Fruit fly (Drosophila melanogaster): ENCODE results near the gene Cox17.

Cox17 gene

dm6 chrX:15074646-15075351 is 9.7 kb downstream of the Cox17 start (continued):
- TF ChIP-seq Dek (tag; optimal IDR thresholded peaks at IDR 0.05) = peak; percentile 80
- TF ChIP-seq CG2116 (GFP tag; optimal IDR thresholded peaks at IDR 0.05) = peak; percentile 50
- peak; percentile 86 for TF ChIP-seq nmo (GFP tag; optimal IDR thresholded peaks at IDR 0.05)
- TF ChIP-seq CG2712 (tag; optimal IDR thresholded peaks at IDR 0.05) = peak; percentile 84
- TF ChIP-seq gsb-n (tag; optimal IDR thresholded peaks at IDR 0.05) = peak; percentile 70
- peak; percentile 85 for TF ChIP-seq PHDP (tag; optimal IDR thresholded peaks at IDR 0.05)
- TF ChIP-seq CG18599 (GFP tag; optimal IDR thresholded peaks at IDR 0.05) = peak; percentile 95
- TF ChIP-seq repo (GFP tag; optimal IDR thresholded peaks at IDR 0.05) = peak; percentile 88
- TF ChIP-seq CG18011 (GFP tag; optimal IDR thresholded peaks at IDR 0.05) = peak; percentile 76
- TF ChIP-seq CG18764 (GFP tag; optimal IDR thresholded peaks at IDR 0.05) = peak; percentile 69
- no peak for TF ChIP-seq corto (GFP tag; optimal IDR thresholded peaks at IDR 0.05)
- TF ChIP-seq ttk (GFP tag; IDR thresholded peaks at IDR 0.05) = peak; percentile 86
- peak; percentile 86 for TF ChIP-seq CG9817 (tag; optimal IDR thresholded peaks at IDR 0.05)
- TF ChIP-seq caup (GFP tag; optimal IDR thresholded peaks at IDR 0.05; ENCODE audit: severe bottlenecking) = peak; percentile 81
- peak; percentile 71 for TF ChIP-seq CG13123 (GFP tag; optimal IDR thresholded peaks at IDR 0.05)
- TF ChIP-seq fd102C (GFP tag; optimal IDR thresholded peaks at IDR 0.05) = no peak
- TF ChIP-seq CG15011 (GFP tag; optimal IDR thresholded peaks at IDR 0.05) = peak; percentile 67
- peak; percentile 62 for TF ChIP-seq dmrt11E (tag; optimal IDR thresholded peaks at IDR 0.05)
- TF ChIP-seq Atf6 (GFP tag; IDR thresholded peaks at IDR 0.05) = peak; percentile 90
- peak; percentile 84 for TF ChIP-seq CG10654 (GFP tag; optimal IDR thresholded peaks at IDR 0.05)
- TF ChIP-seq CG15696 (tag; optimal IDR thresholded peaks at IDR 0.05) = peak; percentile 53
- peak; percentile 30 for TF ChIP-seq CG10565 (GFP tag; optimal IDR thresholded peaks at IDR 0.05)
- peak; percentile 90 for TF ChIP-seq CG4424 (GFP tag; optimal IDR thresholded peaks at IDR 0.05)
- TF ChIP-seq pros (GFP tag; optimal IDR thresholded peaks at IDR 0.05) = peak; percentile 23
- TF ChIP-seq CG33557 (GFP tag; optimal IDR thresholded peaks at IDR 0.05) = peak; percentile 54
- peak; percentile 80 for TF ChIP-seq phol (tag; optimal IDR thresholded peaks at IDR 0.05)
- peak; percentile 78 for TF ChIP-seq CG12236 (GFP tag; optimal IDR thresholded peaks at IDR 0.05)
- TF ChIP-seq Optix (GFP tag; IDR thresholded peaks at IDR 0.05) = peak; percentile 80
- peak; percentile 85 for TF ChIP-seq CG1233 (GFP tag; optimal IDR thresholded peaks at IDR 0.05)
- peak; percentile 81 for TF ChIP-seq CG2889 (GFP tag; IDR thresholded peaks at IDR 0.05)
- TF ChIP-seq BEAF-32 (GFP tag; optimal IDR thresholded peaks at IDR 0.05) = peak; percentile 11
- TF ChIP-seq Opbp (GFP tag; IDR thresholded peaks at IDR 0.05; ENCODE audit: partially characterized antibody) = no peak
- TF ChIP-seq Abd-B (GFP tag; optimal IDR thresholded peaks at IDR 0.05) = peak; percentile 76
- peak; percentile 44 for TF ChIP-seq CG31388 (GFP tag; optimal IDR thresholded peaks at IDR 0.05)
- peak; percentile 92 for TF ChIP-seq NC2β (GFP tag; optimal IDR thresholded peaks at IDR 0.05)
- TF ChIP-seq nom (GFP tag; optimal IDR thresholded peaks at IDR 0.05) = peak; percentile 97
- TF ChIP-seq CG42726 (GFP tag; IDR thresholded peaks at IDR 0.05; ENCODE audit: partially characterized antibody) = no peak
- peak; percentile 69; the same call in 1 of the 3 replicates for TF ChIP-seq C15 (GFP tag; IDR thresholded peaks at IDR 0.05)
- peak; percentile 69 for TF ChIP-seq run (tag; optimal IDR thresholded peaks at IDR 0.05)
- TF ChIP-seq mam (GFP tag; optimal IDR thresholded peaks at IDR 0.05) = peak; percentile 97
- peak; percentile 91 for TF ChIP-seq pum (GFP tag; optimal IDR thresholded peaks at IDR 0.05)
- TF ChIP-seq CG32532 (GFP tag; IDR thresholded peaks at IDR 0.05) = peak; percentile 90
- TF ChIP-seq emc (GFP tag; optimal IDR thresholded peaks at IDR 0.05) = peak; percentile 83
- TF ChIP-seq bbx (GFP tag; IDR thresholded peaks at IDR 0.05; ENCODE audit: partially characterized antibody) = no peak
- no peak for TF ChIP-seq bigmax (GFP tag; optimal IDR thresholded peaks at IDR 0.05)
- peak; percentile 58 for TF ChIP-seq Max (GFP tag; optimal IDR thresholded peaks at IDR 0.05)
- no peak for TF ChIP-seq lov (optimal IDR thresholded peaks at IDR 0.05)
- peak; percentile 80; the same call in 1 of the 3 replicates for TF ChIP-seq lov (GFP tag; IDR thresholded peaks at IDR 0.05)
- no peak for TF ChIP-seq br (optimal IDR thresholded peaks at IDR 0.05)

Measured in whole organism, embryonic.